Fruit fly (Drosophila melanogaster): ENCODE measurements around the gene Art6.

Gene Art6

dm6 chr3R:13921806-13922515, 23.7 kb downstream of the Art6 start (continued):
- TF ChIP-seq Ets21C (GFP tag; optimal IDR thresholded peaks at IDR 0.05): peak; percentile 57
- peak; percentile 17 for TF ChIP-seq Lpt (GFP tag; optimal IDR thresholded peaks at IDR 0.05)
- no peak for TF ChIP-seq Hr38 (GFP tag; optimal IDR thresholded peaks at IDR 0.05)
- peak; percentile 59 for TF ChIP-seq vri (GFP tag; optimal IDR thresholded peaks at IDR 0.05)
- TF ChIP-seq Hr4 (GFP tag; optimal IDR thresholded peaks at IDR 0.05): peak; percentile 29
- TF ChIP-seq Sox15 (GFP tag; optimal IDR thresholded peaks at IDR 0.05): peak; percentile 49
- no peak for TF ChIP-seq CG6276 (GFP tag; optimal IDR thresholded peaks at IDR 0.05)
- peak; percentile 72 for TF ChIP-seq CG8119 (GFP tag; IDR thresholded peaks at IDR 0.05)
- TF ChIP-seq CG7368 (GFP tag; optimal IDR thresholded peaks at IDR 0.05): peak; percentile 77
- TF ChIP-seq acj6 (GFP tag; optimal IDR thresholded peaks at IDR 0.05): peak; percentile 80

- no peak for TF ChIP-seq CG16779 (tag; optimal IDR thresholded peaks at IDR 0.05)
- TF ChIP-seq Sox15 (GFP tag; optimal IDR thresholded peaks at IDR 0.05): no peak
- TF ChIP-seq Smox (GFP tag; optimal IDR thresholded peaks at IDR 0.05): no peak
- TF ChIP-seq Sox102F (GFP tag; optimal IDR thresholded peaks at IDR 0.05): no peak
- TF ChIP-seq CG4318 (GFP tag; optimal IDR thresholded peaks at IDR 0.05): no peak
- no peak for TF ChIP-seq CG10669 (GFP tag; optimal IDR thresholded peaks at IDR 0.05)
- no peak for TF ChIP-seq acj6 (GFP tag; optimal IDR thresholded peaks at IDR 0.05)
- no peak for TF ChIP-seq Met (GFP tag; optimal IDR thresholded peaks at IDR 0.05)
- peak; percentile 23 for TF ChIP-seq CG8632 (GFP tag; optimal IDR thresholded peaks at IDR 0.05)
- TF ChIP-seq eg (GFP tag; IDR thresholded peaks at IDR 0.05): no peak
- no peak for TF ChIP-seq topi (GFP tag; optimal IDR thresholded peaks at IDR 0.05)
- no peak for TF ChIP-seq CG31627 (GFP tag; optimal IDR thresholded peaks at IDR 0.05)
- TF ChIP-seq CG3919 (GFP tag; optimal IDR thresholded peaks at IDR 0.05): no peak
- TF ChIP-seq fd85E (GFP tag; optimal IDR thresholded peaks at IDR 0.05): no peak
- no peak for TF ChIP-seq esn (GFP tag; optimal IDR thresholded peaks at IDR 0.05)
- TF ChIP-seq CG8319 (GFP tag; optimal IDR thresholded peaks at IDR 0.05): no peak
- TF ChIP-seq CG15336 (GFP tag; IDR thresholded peaks at IDR 0.05): no peak
- TF ChIP-seq ss (GFP tag; optimal IDR thresholded peaks at IDR 0.05): no peak
- TF ChIP-seq CG11762 (GFP tag; optimal IDR thresholded peaks at IDR 0.05; ENCODE audit: insufficient read depth): no peak
- no peak for TF ChIP-seq CG6792 (GFP tag; optimal IDR thresholded peaks at IDR 0.05)
- TF ChIP-seq Ets96B (tag; optimal IDR thresholded peaks at IDR 0.05): peak; percentile 52
- TF ChIP-seq CG9139 (GFP tag; optimal IDR thresholded peaks at IDR 0.05): no peak
- no peak for TF ChIP-seq Ets21C (GFP tag; optimal IDR thresholded peaks at IDR 0.05)
- TF ChIP-seq vri (GFP tag; optimal IDR thresholded peaks at IDR 0.05): no peak
- no peak for TF ChIP-seq cyc (GFP tag; optimal IDR thresholded peaks at IDR 0.05)
- TF ChIP-seq OdsH (GFP tag; optimal IDR thresholded peaks at IDR 0.05): peak; percentile 25
- TF ChIP-seq Hr39 (GFP tag; optimal IDR thresholded peaks at IDR 0.05): no peak
- no peak for TF ChIP-seq CG6808 (GFP tag; optimal IDR thresholded peaks at IDR 0.05)
- TF ChIP-seq pdm3 (GFP tag; optimal IDR thresholded peaks at IDR 0.05): no peak
- peak; percentile 9 for TF ChIP-seq spab (GFP tag; optimal IDR thresholded peaks at IDR 0.05)
- TF ChIP-seq CG6276 (GFP tag; optimal IDR thresholded peaks at IDR 0.05): no peak
- TF ChIP-seq CG8119 (GFP tag; IDR thresholded peaks at IDR 0.05): no peak; the same call in 2 of the 3 replicates
- no peak for TF ChIP-seq CG6163 (GFP tag; IDR thresholded peaks at IDR 0.05)
- TF ChIP-seq Hr38 (GFP tag; optimal IDR thresholded peaks at IDR 0.05): no peak
- peak; percentile 67 for TF ChIP-seq Eip78C (GFP tag)
- TF ChIP-seq CG7368 (GFP tag; optimal IDR thresholded peaks at IDR 0.05): no peak
- no peak for TF ChIP-seq dac (GFP tag; optimal IDR thresholded peaks at IDR 0.05)
- no peak for TF ChIP-seq CG1621 (tag; optimal IDR thresholded peaks at IDR 0.05)
- TF ChIP-seq CG10631 (GFP tag; optimal IDR thresholded peaks at IDR 0.05): peak; percentile 35
- peak; percentile 18 for TF ChIP-seq CG32006 (GFP tag; optimal IDR thresholded peaks at IDR 0.05)
- TF ChIP-seq Lpt (GFP tag; optimal IDR thresholded peaks at IDR 0.05): no peak
- TF ChIP-seq Eip75B (GFP tag; optimal IDR thresholded peaks at IDR 0.05): no peak
- TF ChIP-seq CG11902 (GFP tag; optimal IDR thresholded peaks at IDR 0.05): no peak
- no peak for TF ChIP-seq Hr4 (GFP tag; optimal IDR thresholded peaks at IDR 0.05)
- TF ChIP-seq Sox14 (GFP tag; optimal IDR thresholded peaks at IDR 0.05): no peak
- TF ChIP-seq lz (GFP tag; optimal IDR thresholded peaks at IDR 0.05): no peak
- TF ChIP-seq achi (GFP tag; optimal IDR thresholded peaks at IDR 0.05): no peak
- TF ChIP-seq net (GFP tag; optimal IDR thresholded peaks at IDR 0.05): no peak
Observed at dm6 chr3R:13918045-13918444, 27.6 kb downstream of the Art6 start.

Measured in whole organism, prepupa.